Fruit fly (Drosophila melanogaster) whole organism, embryonic: Measurements from ENCODE around the gene CG4278.

Experiments
- Awh ChIP-seq: fragments of 200-800 bp; sonication (Bioruptor generic); IDR thresholded peaks from 2 replicates; pipeline ENCODE4, ENCODE4 v1.3.6; 2022; ENCODE audit warnings: missing biosample characterization, missing genetic modification characterization
- CG10462 ChIP-seq: fragments of 200-800 bp; sonication (Bioruptor generic); optimal IDR thresholded peaks from 2 replicates; lab custom pipeline; 2016; ENCODE audit warnings: missing biosample characterization, missing genetic modification characterization
- CG10565 ChIP-seq: fragments of 200-800 bp; sonication (Bioruptor generic); optimal IDR thresholded peaks from 3 replicates; lab custom pipeline; 2016; ENCODE audit warnings: missing biosample characterization, mild to moderate bottlenecking, missing genetic modification characterization
- CG12769 ChIP-seq: fragments of 200-800 bp; sonication (Bioruptor generic); optimal IDR thresholded peaks from 2 replicates; lab custom pipeline; 2019; ENCODE audit warnings: missing biosample characterization, mild to moderate bottlenecking, missing genetic modification characterization, moderate library complexity
- CG15011 ChIP-seq: fragments of 200-800 bp; sonication (Bioruptor generic); optimal IDR thresholded peaks from 3 replicates; lab custom pipeline; 2018; ENCODE audit warnings: missing biosample characterization, mild to moderate bottlenecking, missing genetic modification characterization
- CG1603 ChIP-seq: fragments of 200-800 bp; sonication (Bioruptor generic); optimal IDR thresholded peaks from 2 replicates; lab custom pipeline; 2019; ENCODE audit warnings: missing biosample characterization, mild to moderate bottlenecking, missing genetic modification characterization, moderate library complexity
- CG18262 ChIP-seq: fragments of 200-800 bp; optimal IDR thresholded peaks from 3 replicates; lab custom pipeline; 2019; ENCODE audit warnings: missing biosample characterization, mild to moderate bottlenecking, missing genetic modification characterization, moderate library complexity
- CG18476 ChIP-seq: fragments of 200-800 bp; sonication (Bioruptor generic); optimal IDR thresholded peaks from 2 replicates; lab custom pipeline; 2016; ENCODE audit warnings: missing biosample characterization, mild to moderate bottlenecking, missing genetic modification characterization
- CG2116 ChIP-seq: fragments of 200-800 bp; sonication (Bioruptor generic); optimal IDR thresholded peaks from 3 replicates; lab custom pipeline; 2018; ENCODE audit warnings: missing biosample characterization, mild to moderate bottlenecking, missing genetic modification characterization
- CG3065 ChIP-seq: fragments of 200-800 bp; sonication (Bioruptor generic); optimal IDR thresholded peaks from 2 replicates; lab custom pipeline; 2016; ENCODE audit warnings: missing biosample characterization, missing genetic modification characterization
- CG31388 ChIP-seq: fragments of 200-800 bp; sonication (Bioruptor generic); optimal IDR thresholded peaks from 2 replicates; lab custom pipeline; 2016; ENCODE audit warnings: missing biosample characterization, missing genetic modification characterization
- CG33213 ChIP-seq: fragments of 200-800 bp; sonication (Bioruptor generic); optimal IDR thresholded peaks from 3 replicates; lab custom pipeline; 2016; ENCODE audit warnings: missing biosample characterization, missing genetic modification characterization
- CG6254 ChIP-seq: fragments of 200-800 bp; sonication (Bioruptor generic); optimal IDR thresholded peaks from 3 replicates; lab custom pipeline; 2017; ENCODE audit warnings: mild to moderate bottlenecking, missing biosample characterization, missing genetic modification reagents, missing genetic modification characterization
- CG6765 ChIP-seq: fragments of 200-800 bp; sonication (Bioruptor generic); optimal IDR thresholded peaks from 3 replicates; lab custom pipeline; 2017; ENCODE audit warnings: missing biosample characterization, mild to moderate bottlenecking, missing genetic modification characterization
- Camta ChIP-seq: fragments of 200-800 bp; sonication (Bioruptor generic); optimal IDR thresholded peaks from 2 replicates; lab custom pipeline; 2016; ENCODE audit warnings: missing biosample characterization, missing genetic modification characterization
- Dad ChIP-seq: fragments of 200-800 bp; sonication (Bioruptor generic); optimal IDR thresholded peaks from 3 replicates; lab custom pipeline; 2016; ENCODE audit warnings: missing biosample characterization, missing genetic modification characterization
- Dbx ChIP-seq: fragments of 200-800 bp; sonication (Bioruptor generic); IDR thresholded peaks from 3 replicates; pipeline ENCODE4 v1.3.6; 2022; ENCODE audit warnings: missing biosample characterization, missing genetic modification characterization
- Dek ChIP-seq: fragments of 200-800 bp; sonication (Bioruptor generic); optimal IDR thresholded peaks from 3 replicates; lab custom pipeline; 2019; ENCODE audit warnings: missing biosample characterization, mild to moderate bottlenecking, missing genetic modification characterization, moderate library complexity
- ERR ChIP-seq: fragments of 200-800 bp; sonication (Bioruptor generic); optimal IDR thresholded peaks from 2 replicates; lab custom pipeline; 2016; ENCODE audit warnings: missing biosample characterization, missing genetic modification characterization
- Eip74EF ChIP-seq, 2 experiments: fragments of 200-800 bp in 1 of 2; fragments of >200 bp in 1 of 2; sonication (Bioruptor generic) in 1 of 2; optimal IDR thresholded peaks; 2 replicates each; lab custom pipeline; 2017 to 2019; ENCODE audit warnings: missing biosample characterization in 2 of 2, missing genetic modification characterization in 2 of 2, mild to moderate bottlenecking in 1 of 2, moderate library complexity in 1 of 2
- Ets65A ChIP-seq: fragments of 200-800 bp; sonication (Bioruptor generic); peaks from one replicate; lab custom pipeline; 2016; ENCODE audit warnings: missing biosample characterization, missing genetic modification characterization
- H15 ChIP-seq: fragments of 200-800 bp; sonication (Bioruptor generic); IDR thresholded peaks from 3 replicates; pipeline ENCODE4 v1.3.6; 2022; ENCODE audit warnings: missing biosample characterization, missing genetic modification characterization
- Mes4 ChIP-seq: fragments of 200-800 bp; sonication (Bioruptor generic); optimal IDR thresholded peaks from 2 replicates; lab custom pipeline; 2016; ENCODE audit warnings: missing biosample characterization, missing genetic modification characterization
- Myb ChIP-seq: fragments of 200-800 bp; sonication (Bioruptor generic); optimal IDR thresholded peaks from 2 replicates; lab custom pipeline; 2016; ENCODE audit warnings: missing biosample characterization, missing genetic modification characterization
- Nf-YB ChIP-seq: fragments of 200-800 bp; sonication (Bioruptor generic); optimal IDR thresholded peaks from 3 replicates; lab custom pipeline; 2019; ENCODE audit warnings: missing biosample characterization, mild to moderate bottlenecking, missing genetic modification characterization, moderate library complexity
- Taf1 ChIP-seq: fragments of 200-800 bp; sonication (Bioruptor generic); IDR thresholded peaks from 2 replicates; pipeline ENCODE4 v1.3.6; 2022; ENCODE audit warnings: missing biosample characterization, missing genetic modification characterization
- al ChIP-seq: fragments of 200-800 bp; sonication (Bioruptor generic); IDR thresholded peaks from 2 replicates; pipeline ENCODE4 v1.3.6; 2022; ENCODE audit warnings: missing biosample characterization, missing genetic modification characterization
- ato ChIP-seq: fragments of 200-800 bp; sonication (Bioruptor generic); IDR thresholded peaks from 2 replicates; pipeline ENCODE4 v1.3.6; 2022; ENCODE audit warnings: missing biosample characterization, missing genetic modification characterization; ENCODE audit not compliant: partially characterized antibody
- chm ChIP-seq: fragments of 200-800 bp; sonication (Bioruptor generic); IDR thresholded peaks from 2 replicates; pipeline ENCODE4 v1.3.6; 2022; ENCODE audit warnings: missing biosample characterization, missing genetic modification characterization
- corto ChIP-seq: fragments of 200-800 bp; sonication (Bioruptor generic); optimal IDR thresholded peaks from 2 replicates; lab custom pipeline; 2016; ENCODE audit warnings: missing biosample characterization, mild to moderate bottlenecking, missing genetic modification characterization, moderate library complexity
- danr ChIP-seq: fragments of 200-800 bp; sonication (Bioruptor generic); IDR thresholded peaks from 2 replicates; pipeline ENCODE4 v1.3.6; 2022; ENCODE audit warnings: missing biosample characterization, missing genetic modification characterization
- dmrt99B ChIP-seq: fragments of 200-800 bp; sonication (Bioruptor generic); optimal IDR thresholded peaks from 2 replicates; lab custom pipeline; 2018; ENCODE audit warnings: missing biosample characterization, mild to moderate bottlenecking, missing genetic modification characterization, moderate library complexity
- dpn ChIP-seq, 2 experiments: fragments of 200-800 bp; sonication (Bioruptor generic); optimal IDR thresholded peaks; 3 replicates each; lab custom pipeline; 2016; ENCODE audit warnings: missing biosample characterization in 2 of 2, missing genetic modification characterization in 2 of 2
- fd3F ChIP-seq: fragments of 200-800 bp; sonication (Bioruptor generic); optimal IDR thresholded peaks from 2 replicates; lab custom pipeline; 2018; ENCODE audit warnings: missing biosample characterization, mild to moderate bottlenecking, missing genetic modification characterization, moderate library complexity
- fu2 ChIP-seq: fragments of 200-800 bp; sonication (Bioruptor generic); optimal IDR thresholded peaks from 2 replicates; lab custom pipeline; 2016; ENCODE audit warnings: missing biosample characterization, missing genetic modification characterization
- gsb-n ChIP-seq: fragments of 200-800 bp; sonication (Bioruptor generic); optimal IDR thresholded peaks from 3 replicates; lab custom pipeline; 2018; ENCODE audit warnings: missing biosample characterization, mild to moderate bottlenecking, missing genetic modification characterization
- maf-S ChIP-seq: fragments of 200-800 bp; sonication (Bioruptor generic); optimal IDR thresholded peaks from 2 replicates; lab custom pipeline; 2016; ENCODE audit warnings: missing biosample characterization, missing genetic modification characterization
- odd ChIP-seq: fragments of 200-800 bp; sonication (Bioruptor generic); optimal IDR thresholded peaks from 2 replicates; lab custom pipeline; 2017; ENCODE audit warnings: missing biosample characterization, mild to moderate bottlenecking, missing genetic modification characterization
- org-1 ChIP-seq: fragments of 200-800 bp; sonication (Bioruptor generic); optimal IDR thresholded peaks from 2 replicates; lab custom pipeline; 2017; ENCODE audit warnings: missing biosample characterization, missing genetic modification characterization
- pros ChIP-seq: fragments of 200-800 bp; sonication (Bioruptor generic); optimal IDR thresholded peaks from 3 replicates; lab custom pipeline; 2019; ENCODE audit warnings: missing biosample characterization, mild to moderate bottlenecking, missing genetic modification characterization, moderate library complexity
- rib ChIP-seq: fragments of 200-800 bp; sonication (Bioruptor generic); IDR thresholded peaks from 2 replicates; pipeline ENCODE4 v1.3.6; 2022; ENCODE audit warnings: missing biosample characterization, missing genetic modification characterization
- row ChIP-seq: fragments of 200-800 bp; sonication (Bioruptor generic); IDR thresholded peaks from 3 replicates; pipeline ENCODE4 v1.3.6; 2022; ENCODE audit warnings: missing biosample characterization, missing genetic modification characterization
- stwl ChIP-seq: fragments of 200-800 bp; sonication (Bioruptor generic); optimal IDR thresholded peaks from 3 replicates; lab custom pipeline; 2018; ENCODE audit warnings: missing biosample characterization, mild to moderate bottlenecking, missing genetic modification characterization, moderate library complexity
- tin ChIP-seq: fragments of 200-800 bp; sonication (Bioruptor generic); optimal IDR thresholded peaks from 3 replicates; lab custom pipeline; 2016; ENCODE audit warnings: missing biosample characterization, missing genetic modification characterization
- tio ChIP-seq: fragments of 200-800 bp; sonication (Bioruptor generic); optimal IDR thresholded peaks from 2 replicates; lab custom pipeline; 2017; ENCODE audit warnings: missing biosample characterization, missing genetic modification characterization, inconsistent platforms
- twi ChIP-seq: fragments of 200-800 bp; optimal IDR thresholded peaks from 2 replicates; lab custom pipeline; 2019; ENCODE audit warnings: missing biosample characterization, mild to moderate bottlenecking, missing genetic modification characterization, moderate library complexity
- tx ChIP-seq: fragments of 200-800 bp; sonication (Bioruptor generic); optimal IDR thresholded peaks from 2 replicates; lab custom pipeline; 2016; ENCODE audit warnings: missing biosample characterization, missing genetic modification characterization
- unc-4 ChIP-seq: fragments of 200-800 bp; sonication (Bioruptor generic); IDR thresholded peaks from 2 replicates; pipeline ENCODE4 v1.3.6; 2022; ENCODE audit warnings: missing biosample characterization, missing genetic modification characterization; ENCODE audit not compliant: partially characterized antibody

CG4278 gene

dm6 chr2L:16325515-16326257 is 1.2 kb upstream of the CG4278 start, which contains the start of gene cact (continued):
- TF ChIP-seq pros (GFP tag; lab: Kevin White, UChicago) (peak; percentile 8), chm (GFP tag; lab: Robert Waterston, UW) (peak; percentile 66), ato (GFP tag; lab: Robert Waterston, UW) (no peak), Camta (GFP tag; lab: Kevin White, UChicago) (peak; percentile 87), CG15011 (GFP tag; lab: Kevin White, UChicago) (peak; percentile 85), Dad (GFP tag; lab: Kevin White, UChicago) (peak; percentile 91), Taf1 (peak; percentile 82), H15 (peak; percentile 88; the same call in 2 of the 3 replicates), tio (GFP tag; lab: Kevin White, UChicago) (peak; percentile 91), rib (GFP tag; lab: Robert Waterston, UW) (peak; percentile 66), Ets65A (GFP tag; lab: Kevin White, UChicago) (peak; percentile 99), CG10462 (GFP tag; lab: Kevin White, UChicago) (peak; percentile 85), CG31388 (GFP tag; lab: Kevin White, UChicago) (peak; percentile 77), Mes4 (GFP tag; lab: Kevin White, UChicago) (peak; percentile 89)

dm6 chr2L:16329102-16329520 is 2.2 kb downstream of the CG4278 start, which contains the start of gene mRpL4:
TSS of gene mRpL4 (minus strand) at chr2L:16329132.
- TF ChIP-seq stwl (peak; percentile 82), CG2116 (GFP tag; lab: Kevin White, UChicago) (peak; percentile 87), Myb (GFP tag; lab: Kevin White, UChicago) (peak; percentile 55), CG6254 (peak; percentile 17), fd3F (peak; percentile 22), corto (GFP tag; lab: Kevin White, UChicago) (no peak), unc-4 (GFP tag; lab: Robert Waterston, UW) (peak; percentile 98), tin (GFP tag; lab: Kevin White, UChicago) (peak; percentile 85), Dbx (GFP tag; lab: Robert Waterston, UW) (peak; percentile 66; the same call in 1 of the 3 replicates), CG33213 (peak; percentile 26), fu2 (peak; percentile 70), CG18476 (GFP tag; lab: Kevin White, UChicago) (peak; percentile 43), ERR (peak; percentile 44), CG18262 (tag; lab: Kevin White, UChicago) (peak; percentile 57), CG6765 (GFP tag; lab: Kevin White, UChicago) (no peak), Awh (0 out of 2 replicates have a peak, but pooled peaks have one; percentile 20), row (peak; percentile 93), odd (GFP tag; lab: Kevin White, UChicago) (no peak), gsb-n (tag; lab: Kevin White, UChicago) (peak; percentile 32), CG12769 (peak; percentile 56), CG3065 (GFP tag; lab: Kevin White, UChicago) (peak; percentile 48), al (GFP tag; lab: Robert Waterston, UW) (no peak; the same call in 1 of the 2 replicates), CG1603 (peak; percentile 77), twi (tag; lab: Kevin White, UChicago) (peak; percentile 25), org-1 (GFP tag; lab: Kevin White, UChicago) (no peak), Nf-YB (peak; percentile 6), Dek (tag; lab: Kevin White, UChicago) (peak; percentile 62), Eip74EF (GFP tag; optimal IDR thresholded peaks at IDR 0.05; lab: Kevin White, UChicago) (no peak), dmrt99B (tag; lab: Kevin White, UChicago) (no peak), dpn (GFP tag; optimal IDR thresholded peaks at IDR 0.05; lab: Kevin White, UChicago) (peak; percentile 79 to 84), danr (GFP tag; lab: Robert Waterston, UW) (no peak), CG10462 (GFP tag; lab: Kevin White, UChicago) (peak; percentile 52), tx (GFP tag; lab: Kevin White, UChicago) (peak; percentile 76), CG10565 (GFP tag; lab: Kevin White, UChicago) (no peak), maf-S (GFP tag; lab: Kevin White, UChicago) (peak; percentile 77)
